Fruit fly (Drosophila melanogaster) whole organism, embryonic: ENCODE results near the gene GAPsec.

Experiments used
- Atf3 ChIP-seq: fragments of 200-800 bp; sonication (Bioruptor generic); optimal IDR thresholded peaks from 3 replicates; lab custom pipeline; 2016; ENCODE audit warnings: missing biosample characterization, missing genetic modification characterization
- CG11093 ChIP-seq: fragments of 200-800 bp; sonication (Bioruptor generic); IDR thresholded peaks from 3 replicates; pipeline ENCODE4 v1.3.6; 2022; ENCODE audit warnings: missing biosample characterization, missing genetic modification characterization
- CG12071 ChIP-seq: fragments of 200-800 bp; sonication (Bioruptor generic); optimal IDR thresholded peaks from 3 replicates; lab custom pipeline; 2018; ENCODE audit warnings: missing biosample characterization, mild to moderate bottlenecking, missing genetic modification characterization
- CG13287 ChIP-seq: fragments of 200-800 bp; sonication (Bioruptor generic); IDR thresholded peaks from 2 replicates; pipeline ENCODE4 v1.3.6; 2022; ENCODE audit warnings: missing biosample characterization, missing genetic modification characterization; ENCODE audit not compliant: partially characterized antibody
- CG14965 ChIP-seq: fragments of 200-800 bp; sonication (Bioruptor generic); optimal IDR thresholded peaks from 2 replicates; lab custom pipeline; 2016; ENCODE audit warnings: missing biosample characterization, missing genetic modification characterization, borderline replicate concordance
- CG15011 ChIP-seq: fragments of 200-800 bp; sonication (Bioruptor generic); optimal IDR thresholded peaks from 3 replicates; lab custom pipeline; 2018; ENCODE audit warnings: missing biosample characterization, mild to moderate bottlenecking, missing genetic modification characterization
- CG15601 ChIP-seq: fragments of 200-800 bp; sonication (Bioruptor generic); optimal IDR thresholded peaks from 3 replicates; lab custom pipeline; 2019; ENCODE audit warnings: missing biosample characterization, mild to moderate bottlenecking, missing genetic modification characterization, moderate library complexity
- CG2202 ChIP-seq: fragments of 200-800 bp; sonication (Bioruptor generic); optimal IDR thresholded peaks from 2 replicates; lab custom pipeline; 2018; ENCODE audit warnings: missing biosample characterization, mild to moderate bottlenecking, missing genetic modification characterization
- CG32767 ChIP-seq: fragments of 200-800 bp; sonication (Bioruptor generic); IDR thresholded peaks from 2 replicates; pipeline ENCODE4 v1.3.6; 2022; ENCODE audit warnings: missing biosample characterization, missing genetic modification characterization
- CG4360 ChIP-seq: fragments of 200-800 bp; sonication (Bioruptor generic); IDR thresholded peaks from 2 replicates; pipeline ENCODE4 v1.3.6; 2022; ENCODE audit warnings: missing biosample characterization, missing genetic modification characterization
- CG4404 ChIP-seq: fragments of 200-800 bp; sonication (Bioruptor generic); IDR thresholded peaks from 2 replicates; pipeline ENCODE4 v1.3.6; 2022; ENCODE audit warnings: missing biosample characterization, missing genetic modification characterization
- CG4424 ChIP-seq: fragments of 200-800 bp; sonication (Bioruptor generic); optimal IDR thresholded peaks from 3 replicates; lab custom pipeline; 2016; ENCODE audit warnings: missing biosample characterization, missing genetic modification characterization
- CG6272 ChIP-seq: fragments of 200-800 bp; sonication (Bioruptor generic); IDR thresholded peaks from 2 replicates; pipeline ENCODE4 v1.3.6; 2022; ENCODE audit warnings: missing biosample characterization, missing genetic modification characterization
- CG6765 ChIP-seq: fragments of 200-800 bp; sonication (Bioruptor generic); optimal IDR thresholded peaks from 3 replicates; lab custom pipeline; 2017; ENCODE audit warnings: missing biosample characterization, mild to moderate bottlenecking, missing genetic modification characterization
- CG6813 ChIP-seq: fragments of 200-800 bp; sonication (Bioruptor generic); optimal IDR thresholded peaks from 2 replicates; lab custom pipeline; 2017; ENCODE audit warnings: missing biosample characterization, missing genetic modification characterization, mild to moderate bottlenecking, moderate library complexity, missing genetic modification reagents
- CG7372 ChIP-seq: fragments of 200-800 bp; sonication (Bioruptor generic); IDR thresholded peaks from 2 replicates; pipeline ENCODE4 v1.3.6; 2022; ENCODE audit warnings: missing biosample characterization, missing genetic modification characterization
- CG9215 ChIP-seq: fragments of 200-800 bp; sonication (Bioruptor generic); IDR thresholded peaks from 2 replicates; pipeline ENCODE4 v1.3.6; 2022; ENCODE audit warnings: missing biosample characterization, missing genetic modification characterization
- Dbx ChIP-seq: fragments of 200-800 bp; sonication (Bioruptor generic); IDR thresholded peaks from 3 replicates; pipeline ENCODE4 v1.3.6; 2022; ENCODE audit warnings: missing biosample characterization, missing genetic modification characterization
- Eip74EF ChIP-seq, 2 experiments: fragments of 200-800 bp in 1 of 2; fragments of >200 bp in 1 of 2; sonication (Bioruptor generic) in 1 of 2; optimal IDR thresholded peaks; 2 replicates each; lab custom pipeline; 2017 to 2019; ENCODE audit warnings: missing biosample characterization in 2 of 2, missing genetic modification characterization in 2 of 2, mild to moderate bottlenecking in 1 of 2, moderate library complexity in 1 of 2
- Elba2 ChIP-seq: fragments of 200-800 bp; sonication (Bioruptor generic); optimal IDR thresholded peaks from 3 replicates; lab custom pipeline; 2016; ENCODE audit warnings: missing biosample characterization, missing genetic modification characterization
- HLH3B ChIP-seq: fragments of 200-800 bp; sonication (Bioruptor generic); IDR thresholded peaks from 2 replicates; pipeline ENCODE4 v1.3.6; 2022; ENCODE audit warnings: missing biosample characterization, missing genetic modification characterization
- Hand ChIP-seq: fragments of 200-800 bp; sonication (Bioruptor generic); optimal IDR thresholded peaks from 2 replicates; lab custom pipeline; 2017; ENCODE audit warnings: mild to moderate bottlenecking, missing biosample characterization, missing genetic modification reagents, missing genetic modification characterization
- Hr39 ChIP-seq: fragments of >200 bp; optimal IDR thresholded peaks from 2 replicates; lab custom pipeline; 2017
- Jarid2 ChIP-seq: fragments of 200-800 bp; sonication (Bioruptor generic); optimal IDR thresholded peaks from 3 replicates; lab custom pipeline; 2017; ENCODE audit warnings: mild to moderate bottlenecking, missing biosample characterization, missing genetic modification reagents, missing genetic modification characterization
- MBD-R2 ChIP-seq: fragments of 200-800 bp; sonication (Bioruptor generic); IDR thresholded peaks from 2 replicates; pipeline ENCODE4 v1.3.6; 2022; ENCODE audit warnings: missing biosample characterization, missing genetic modification characterization
- Myb ChIP-seq: fragments of 200-800 bp; sonication (Bioruptor generic); optimal IDR thresholded peaks from 2 replicates; lab custom pipeline; 2016; ENCODE audit warnings: missing biosample characterization, missing genetic modification characterization
- Nf-YB ChIP-seq: fragments of 200-800 bp; sonication (Bioruptor generic); optimal IDR thresholded peaks from 3 replicates; lab custom pipeline; 2019; ENCODE audit warnings: missing biosample characterization, mild to moderate bottlenecking, missing genetic modification characterization, moderate library complexity
- Nf-YC ChIP-seq: fragments of 200-800 bp; optimal IDR thresholded peaks from 3 replicates; lab custom pipeline; 2019; ENCODE audit warnings: missing biosample characterization, mild to moderate bottlenecking, missing genetic modification characterization, moderate library complexity
- Taf1 ChIP-seq: fragments of 200-800 bp; sonication (Bioruptor generic); IDR thresholded peaks from 2 replicates; pipeline ENCODE4 v1.3.6; 2022; ENCODE audit warnings: missing biosample characterization, missing genetic modification characterization
- bcd ChIP-seq: fragments of 200-800 bp; sonication (Bioruptor generic); optimal IDR thresholded peaks from 2 replicates; lab custom pipeline; 2017; ENCODE audit warnings: missing biosample characterization, mild to moderate bottlenecking, missing genetic modification characterization
- bsh ChIP-seq, 2 experiments: fragments of 200-800 bp; sonication (Bioruptor generic); optimal IDR thresholded peaks; 2 replicates each; lab custom pipeline; 2017 to 2018; ENCODE audit warnings: mild to moderate bottlenecking in 2 of 2, missing biosample characterization in 2 of 2, missing genetic modification characterization in 2 of 2, moderate library complexity in 1 of 2
- chm ChIP-seq: fragments of 200-800 bp; sonication (Bioruptor generic); IDR thresholded peaks from 2 replicates; pipeline ENCODE4 v1.3.6; 2022; ENCODE audit warnings: missing biosample characterization, missing genetic modification characterization
- dmrt11E ChIP-seq: fragments of 200-800 bp; sonication (Bioruptor generic); optimal IDR thresholded peaks from 3 replicates; lab custom pipeline; 2018; ENCODE audit warnings: missing biosample characterization, mild to moderate bottlenecking, missing genetic modification characterization, moderate library complexity
- emc ChIP-seq: fragments of 200-800 bp; sonication (Bioruptor generic); optimal IDR thresholded peaks from 2 replicates; lab custom pipeline; 2016; ENCODE audit warnings: missing biosample characterization, missing genetic modification characterization
- esg ChIP-seq: fragments of 200-800 bp; sonication (Bioruptor generic); conservative IDR thresholded peaks from 2 replicates; pipeline ENCODE4 v1.3.6; 2022; ENCODE audit warnings: missing biosample characterization, missing genetic modification characterization
- fd102C ChIP-seq: fragments of 200-800 bp; sonication (Bioruptor generic); optimal IDR thresholded peaks from 2 replicates; lab custom pipeline; 2018; ENCODE audit warnings: missing biosample characterization, mild to moderate bottlenecking, missing genetic modification characterization, moderate library complexity
- fru ChIP-seq: fragments of >200 bp; optimal IDR thresholded peaks from 2 replicates; lab custom pipeline; 2017
- fu2 ChIP-seq: fragments of 200-800 bp; sonication (Bioruptor generic); optimal IDR thresholded peaks from 2 replicates; lab custom pipeline; 2016; ENCODE audit warnings: missing biosample characterization, missing genetic modification characterization
- gem ChIP-seq: fragments of 200-800 bp; sonication (Bioruptor generic); optimal IDR thresholded peaks from 2 replicates; lab custom pipeline; 2019; ENCODE audit warnings: missing biosample characterization, mild to moderate bottlenecking, missing genetic modification characterization, moderate library complexity
- gfzf ChIP-seq: fragments of 200-800 bp; sonication (Bioruptor generic); optimal IDR thresholded peaks from 2 replicates; lab custom pipeline; 2016; ENCODE audit warnings: missing biosample characterization, mild to moderate bottlenecking, missing genetic modification characterization, moderate library complexity
- hb ChIP-seq: fragments of 200-800 bp; sonication (Bioruptor generic); IDR thresholded peaks from 3 replicates; pipeline ENCODE4 v1.3.6; 2022; ENCODE audit warnings: missing biosample characterization, missing genetic modification characterization; ENCODE audit not compliant: partially characterized antibody
- hkb ChIP-seq, 2 experiments: fragments of 200-800 bp in 1 of 2; fragments of >200 bp in 1 of 2; sonication (Bioruptor generic) in 1 of 2; IDR thresholded peaks in 1 of 2; optimal IDR thresholded peaks in 1 of 2; 2 replicates each; pipeline versions ENCODE4 v1.3.6 to Lab custom; 2017 to 2022; ENCODE audit warnings: missing biosample characterization in 1 of 2, missing genetic modification characterization in 1 of 2
- luna ChIP-seq: fragments of 200-800 bp; sonication (Bioruptor generic); optimal IDR thresholded peaks from 2 replicates; lab custom pipeline; 2016; ENCODE audit warnings: missing biosample characterization, missing genetic modification characterization
- mld ChIP-seq: fragments of 200-800 bp; sonication (Bioruptor generic); IDR thresholded peaks from 3 replicates; pipeline ENCODE4 v1.3.6; 2022; ENCODE audit warnings: missing biosample characterization, missing genetic modification characterization; ENCODE audit not compliant: partially characterized antibody
- seq ChIP-seq: fragments of 200-800 bp; sonication (Bioruptor generic); IDR thresholded peaks from 2 replicates; pipeline ENCODE4 v1.3.6; 2022; ENCODE audit warnings: missing biosample characterization, missing genetic modification characterization
- shn ChIP-seq: fragments of 200-800 bp; sonication (Bioruptor generic); optimal IDR thresholded peaks from 3 replicates; lab custom pipeline; 2016; ENCODE audit warnings: missing biosample characterization, missing genetic modification characterization
- slp2 ChIP-seq: fragments of 200-800 bp; sonication (Bioruptor generic); optimal IDR thresholded peaks from 2 replicates; lab custom pipeline; 2016; ENCODE audit warnings: missing biosample characterization, missing genetic modification characterization
- tll ChIP-seq, 2 experiments: fragments of 200-800 bp in 1 of 2; fragments of >200 bp in 1 of 2; sonication (Bioruptor generic) in 1 of 2; optimal IDR thresholded peaks; 2 replicates each; lab custom pipeline; 2017 to 2019; ENCODE audit warnings: missing biosample characterization in 2 of 2, missing genetic modification characterization in 2 of 2, mild to moderate bottlenecking in 1 of 2, moderate library complexity in 1 of 2
- ttk ChIP-seq: fragments of 200-800 bp; sonication (Bioruptor generic); IDR thresholded peaks from 2 replicates; pipeline ENCODE4 v2.1.2; 2022; ENCODE audit warnings: missing biosample characterization, missing genetic modification characterization
- vvl ChIP-seq: fragments of 200-800 bp; sonication (Bioruptor generic); IDR thresholded peaks from 2 replicates; pipeline ENCODE4 v1.3.6; 2022; ENCODE audit warnings: missing biosample characterization, missing genetic modification characterization

The GAPsec gene

dm6 chr3L:8628964-8629363, 5.3 kb upstream of the GAPsec start (continued):
- TF ChIP-seq Dbx (GFP tag; lab: Robert Waterston, UW), result 0 out of 3 replicates have a peak, but pooled peaks have one; percentile 40
- TF ChIP-seq Atf3, result no peak
- TF ChIP-seq luna (GFP tag; lab: Kevin White, UChicago), result no peak
- TF ChIP-seq CG4360 (GFP tag; lab: Robert Waterston, UW), result no peak
- no peak for TF ChIP-seq mld (GFP tag; lab: Robert Waterston, UW)
- peak; percentile 80 for TF ChIP-seq gem (tag; lab: Kevin White, UChicago)
- TF ChIP-seq Jarid2 (GFP tag; lab: Kevin White, UChicago), result peak; percentile 38
- peak; percentile 85 for TF ChIP-seq vvl (GFP tag; lab: Robert Waterston, UW)
- TF ChIP-seq Myb, result no peak
- TF ChIP-seq shn, result no peak
- TF ChIP-seq CG7372 (GFP tag; lab: Robert Waterston, UW), result peak; percentile 81
- TF ChIP-seq dmrt11E (tag; lab: Kevin White, UChicago), result peak; percentile 55
- TF ChIP-seq hb (GFP tag; lab: Robert Waterston, UW), result no peak
- TF ChIP-seq CG15011, result no peak
- TF ChIP-seq MBD-R2 (GFP tag; lab: Robert Waterston, UW), result no peak
- TF ChIP-seq CG13287 (GFP tag; lab: Robert Waterston, UW), result no peak
- TF ChIP-seq bsh (GFP tag; optimal IDR thresholded peaks at IDR 0.05; lab: Kevin White, UChicago), result peak in 1 of 2 experiments; percentile 78
- no peak for TF ChIP-seq tll (GFP tag; optimal IDR thresholded peaks at IDR 0.05; lab: Kevin White, UChicago)
- TF ChIP-seq CG6272, result peak; percentile 82
- no peak for TF ChIP-seq fd102C (GFP tag; lab: Kevin White, UChicago)
- no peak for TF ChIP-seq fu2 (GFP tag; lab: Kevin White, UChicago)
- 0 out of 2 replicates have a peak, but pooled peaks have one; percentile 27 for TF ChIP-seq seq (GFP tag; lab: Robert Waterston, UW)
- peak; percentile 85 for TF ChIP-seq HLH3B
- peak; percentile 65; the same call in 1 of the 3 replicates for TF ChIP-seq CG11093 (GFP tag; lab: Robert Waterston, UW)
- TF ChIP-seq CG6765 (GFP tag; lab: Kevin White, UChicago), result no peak
- no peak for TF ChIP-seq hkb (optimal IDR thresholded peaks at IDR 0.05; lab: Kevin White, UChicago)
- peak; percentile 86 for TF ChIP-seq hkb (GFP tag; IDR thresholded peaks at IDR 0.05; lab: Robert Waterston, UW)
- TF ChIP-seq gfzf (GFP tag; lab: Kevin White, UChicago), result no peak
- TF ChIP-seq chm (GFP tag; lab: Robert Waterston, UW), result no peak
- TF ChIP-seq CG4404 (GFP tag; lab: Robert Waterston, UW), result peak; percentile 50; the same call in 1 of the 2 replicates
- TF ChIP-seq Taf1 (GFP tag; lab: Robert Waterston, UW), result peak; percentile 39; the same call in 1 of the 2 replicates
- no peak for TF ChIP-seq slp2
- TF ChIP-seq Eip74EF (GFP tag; optimal IDR thresholded peaks at IDR 0.05; lab: Kevin White, UChicago), result peak in 1 of 2 experiments; percentile 63
- no peak for TF ChIP-seq emc
- peak; percentile 22 for TF ChIP-seq CG6813
- peak; percentile 64; the same call in 1 of the 2 replicates for TF ChIP-seq ttk (GFP tag; lab: Robert Waterston, UW)
- TF ChIP-seq CG4424 (GFP tag; lab: Kevin White, UChicago), result peak; percentile 61
- no peak for TF ChIP-seq Hr39 (lab: Kevin White, UChicago)
- no peak for TF ChIP-seq Elba2 (GFP tag; lab: Kevin White, UChicago)
- TF ChIP-seq CG14965 (GFP tag; lab: Kevin White, UChicago), result no peak
- TF ChIP-seq Nf-YC, result peak; percentile 71
- TF ChIP-seq CG15601 (tag; lab: Kevin White, UChicago), result peak; percentile 52
- no peak for TF ChIP-seq Hand (GFP tag; lab: Kevin White, UChicago)
- TF ChIP-seq CG9215 (GFP tag; lab: Robert Waterston, UW), result peak; percentile 65; the same call in 1 of the 2 replicates
- no peak for TF ChIP-seq CG12071 (GFP tag; lab: Kevin White, UChicago)
- TF ChIP-seq fru (lab: Kevin White, UChicago), result no peak
- no peak; the same call in 1 of the 2 replicates for TF ChIP-seq esg (GFP tag; lab: Robert Waterston, UW)
- TF ChIP-seq CG32767, result 0 out of 2 replicates have a peak, but pooled peaks have one; percentile 44
- TF ChIP-seq CG2202 (tag; lab: Kevin White, UChicago), result peak; percentile 13
- peak; percentile 64 for TF ChIP-seq bcd (GFP tag; lab: Kevin White, UChicago)
- no peak for TF ChIP-seq Nf-YB (GFP tag; lab: Kevin White, UChicago)
